Fruit fly (Drosophila melanogaster) whole organism, pupa: ENCODE data around the gene CG15498.

Experiments used
- CG13204 ChIP-seq: fragments of 200-800 bp; sonication (Bioruptor generic); optimal IDR thresholded peaks from 2 replicates; lab custom pipeline; 2018; ENCODE audit warnings: missing biosample characterization, mild to moderate bottlenecking, missing genetic modification characterization, moderate library complexity
- CG15710 ChIP-seq: fragments of 200-800 bp; sonication (Bioruptor generic); optimal IDR thresholded peaks from 2 replicates; lab custom pipeline; 2018; ENCODE audit warnings: missing biosample characterization, mild to moderate bottlenecking, missing genetic modification characterization, moderate library complexity
- CG17806 ChIP-seq: fragments of 200-800 bp; sonication (Bioruptor generic); optimal IDR thresholded peaks from 2 replicates; lab custom pipeline; 2018; ENCODE audit warnings: missing biosample characterization, mild to moderate bottlenecking, missing genetic modification characterization, moderate library complexity
- CG32121 ChIP-seq: fragments of 200-800 bp; sonication (Bioruptor generic); IDR thresholded peaks from 2 replicates; pipeline ENCODE4 v1.3.6; 2022; ENCODE audit warnings: missing biosample characterization, missing genetic modification characterization
- CG4496 ChIP-seq: fragments of 200-800 bp; sonication (Bioruptor generic); IDR thresholded peaks from 3 replicates; pipeline ENCODE4 v1.3.6; 2022; ENCODE audit warnings: missing biosample characterization, missing genetic modification characterization
- CG8159 ChIP-seq: fragments of 200-800 bp; sonication (Bioruptor generic); optimal IDR thresholded peaks from 3 replicates; lab custom pipeline; 2018; ENCODE audit warnings: missing biosample characterization, mild to moderate bottlenecking, missing genetic modification characterization, moderate library complexity
- EcR ChIP-seq: fragments of 200-800 bp; sonication (Bioruptor generic); optimal IDR thresholded peaks from 3 replicates; lab custom pipeline; 2019; ENCODE audit warnings: missing biosample characterization, missing genetic modification characterization, mild to moderate bottlenecking, moderate library complexity, missing genetic modification reagents
- Ets98B ChIP-seq: fragments of 200-800 bp; sonication (Bioruptor generic); IDR thresholded peaks from 2 replicates; pipeline ENCODE4 v1.3.6; 2022; ENCODE audit warnings: missing biosample characterization, missing genetic modification characterization
- Pif1A ChIP-seq: fragments of 200-800 bp; sonication (Bioruptor generic); optimal IDR thresholded peaks from 3 replicates; lab custom pipeline; 2016; ENCODE audit warnings: missing biosample characterization, missing genetic modification characterization
- Pif1B ChIP-seq: fragments of 200-800 bp; sonication (Bioruptor generic); optimal IDR thresholded peaks from 3 replicates; lab custom pipeline; 2016; ENCODE audit warnings: missing biosample characterization, missing genetic modification characterization
- Snoo ChIP-seq: fragments of 200-800 bp; sonication (Bioruptor generic); optimal IDR thresholded peaks from 3 replicates; lab custom pipeline; 2017; ENCODE audit warnings: missing biosample characterization, mild to moderate bottlenecking, missing genetic modification characterization, inconsistent platforms
- rn ChIP-seq: fragments of 200-800 bp; sonication (Bioruptor generic); IDR thresholded peaks from 2 replicates; pipeline ENCODE4 v1.3.6; 2022; ENCODE audit warnings: missing biosample characterization, missing genetic modification characterization

- TF ChIP-seq Pif1A (GFP tag; lab: Kevin White, UChicago) (peak; percentile 88), CG17806 (tag; lab: Kevin White, UChicago) (peak; percentile 80), EcR (GFP tag; lab: Kevin White, UChicago) (peak; percentile 100), Snoo (peak; percentile 88), CG13204 (peak; percentile 98), CG15710 (tag; lab: Kevin White, UChicago) (peak; percentile 91), CG4496 (GFP tag; lab: Robert Waterston, UW) (no peak), CG8159 (tag; lab: Kevin White, UChicago) (peak; percentile 84), CG32121 (GFP tag; lab: Robert Waterston, UW) (no peak), rn (GFP tag; lab: Robert Waterston, UW) (no peak), Ets98B (GFP tag; lab: Robert Waterston, UW) (no peak), Pif1B (GFP tag; lab: Kevin White, UChicago) (peak; percentile 88)
These were observed 36.4 kb upstream of the CG15498 start for dm6 chr3R:21605291-21605898.
